Worm (Caenorhabditis elegans) whole organism, young adult: ENCODE data around the gene E02H1.1.

ENCODE experiments used
- C17E4.6 ChIP-seq: fragments of 200-800 bp; sonication (Bioruptor generic); IDR thresholded peaks from 2 replicates; pipeline ENCODE4 v1.3.6; 2022; ENCODE audit warnings: missing genetic modification reagents, missing genetic modification characterization, missing compliant biosample characterization
- F23B12.7 ChIP-seq: sonication (generic microtip); optimal IDR thresholded peaks from 2 replicates; lab custom pipeline; 2017; ENCODE audit warnings: missing genetic modification characterization, mild to moderate bottlenecking, missing compliant biosample characterization, antibody characterized with exemption, moderate library complexity; ENCODE audit not compliant: insufficient read depth
- F33H1.4 ChIP-seq: fragments of 200-800 bp; sonication (Bioruptor generic); IDR thresholded peaks from 2 replicates; pipeline ENCODE4 v1.3.6; 2022; ENCODE audit warnings: missing genetic modification reagents, missing genetic modification characterization, missing compliant biosample characterization
- F39B2.1 ChIP-seq: fragments of 200-800 bp; sonication (Bioruptor generic); IDR thresholded peaks from 2 replicates; pipeline ENCODE4 v1.3.6; 2022; ENCODE audit warnings: missing genetic modification reagents, missing genetic modification characterization, missing compliant biosample characterization
- F49E8.2 ChIP-seq: sonication (generic microtip); optimal IDR thresholded peaks from 3 replicates; lab custom pipeline; 2017; ENCODE audit warnings: missing genetic modification characterization, mild to moderate bottlenecking, missing compliant biosample characterization, antibody characterized with exemption, moderate library complexity; ENCODE audit not compliant: insufficient read depth
- F57A8.1 ChIP-seq: fragments of 200-800 bp; sonication (Bioruptor generic); optimal IDR thresholded peaks from 2 replicates; lab custom pipeline; 2018; ENCODE audit warnings: mild to moderate bottlenecking, missing genetic modification characterization, moderate library complexity, missing compliant biosample characterization
- K11D2.4 ChIP-seq: fragments of 200-800 bp; sonication (Bioruptor generic); IDR thresholded peaks from 2 replicates; pipeline ENCODE4 v1.3.6; 2022; ENCODE audit warnings: missing genetic modification reagents, missing genetic modification characterization, missing compliant biosample characterization
- K12H6.12 ChIP-seq: fragments of 200-800 bp; sonication (Bioruptor generic); optimal IDR thresholded peaks from 2 replicates; lab custom pipeline; 2018; ENCODE audit warnings: mild to moderate bottlenecking, missing genetic modification characterization, missing compliant biosample characterization
- T07F8.4 ChIP-seq: sonication (generic microtip); optimal IDR thresholded peaks from 2 replicates; lab custom pipeline; 2016; ENCODE audit warnings: mild to moderate bottlenecking, missing genetic modification characterization, moderate library complexity, missing compliant biosample characterization
- T26A5.8 ChIP-seq: sonication (generic microtip); optimal IDR thresholded peaks from 2 replicates; lab custom pipeline; 2016; ENCODE audit warnings: missing genetic modification characterization, missing compliant biosample characterization
- Y56A3A.18 ChIP-seq: fragments of 200-800 bp; sonication (Bioruptor generic); IDR thresholded peaks from 2 replicates; pipeline ENCODE4 v1.3.6; 2022; ENCODE audit warnings: missing genetic modification reagents, missing genetic modification characterization, missing compliant biosample characterization
- akir-1 ChIP-seq: fragments of 200-800 bp; sonication (Bioruptor generic); optimal IDR thresholded peaks from 2 replicates; lab custom pipeline; 2018; ENCODE audit warnings: mild to moderate bottlenecking, missing genetic modification characterization, moderate library complexity, missing compliant biosample characterization
- attf-5 ChIP-seq: fragments of 200-800 bp; sonication (Bioruptor generic); optimal IDR thresholded peaks from 2 replicates; lab custom pipeline; 2018; ENCODE audit warnings: mild to moderate bottlenecking, missing genetic modification characterization, missing compliant biosample characterization
- bed-1 ChIP-seq: fragments of 200-800 bp; sonication (Bioruptor generic); IDR thresholded peaks from 2 replicates; pipeline ENCODE4 v1.3.6; 2022; ENCODE audit warnings: missing genetic modification reagents, missing genetic modification characterization, missing compliant biosample characterization
- bed-2 ChIP-seq: fragments of 200-800 bp; sonication (Bioruptor generic); IDR thresholded peaks from 2 replicates; pipeline ENCODE4 v1.3.6; 2022; ENCODE audit warnings: missing genetic modification reagents, missing genetic modification characterization, missing compliant biosample characterization
- cebp-1 ChIP-seq, 2 experiments: fragments of 200-800 bp in 1 of 2; sonication (Bioruptor generic) in 1 of 2; sonication (generic microtip) in 1 of 2; IDR thresholded peaks in 1 of 2; optimal IDR thresholded peaks in 1 of 2; 2 replicates each; pipeline versions ENCODE4 v1.3.6 to Lab custom; 2017 to 2022; ENCODE audit warnings: missing compliant biosample characterization in 2 of 2, missing genetic modification characterization in 2 of 2, mild to moderate bottlenecking in 1 of 2, missing genetic modification reagents in 1 of 2, moderate library complexity in 1 of 2
- ceh-100 ChIP-seq: fragments of 200-800 bp; sonication (Bioruptor generic); IDR thresholded peaks from 2 replicates; pipeline ENCODE4 v1.3.6; 2022; ENCODE audit warnings: missing genetic modification reagents, missing genetic modification characterization, missing compliant biosample characterization
- ceh-91 ChIP-seq: fragments of 200-800 bp; sonication (Bioruptor generic); IDR thresholded peaks from 2 replicates; pipeline ENCODE4 v1.3.6; 2022; ENCODE audit warnings: missing genetic modification reagents, missing genetic modification characterization, missing compliant biosample characterization
- dox-1 ChIP-seq: fragments of 200-800 bp; sonication (Bioruptor generic); IDR thresholded peaks from 2 replicates; pipeline ENCODE4 v1.3.6; 2022; ENCODE audit warnings: missing genetic modification reagents, missing genetic modification characterization, missing compliant biosample characterization
- dpff-1 ChIP-seq: sonication (generic microtip); optimal IDR thresholded peaks from 2 replicates; lab custom pipeline; 2017; ENCODE audit warnings: mild to moderate bottlenecking, missing genetic modification characterization, missing compliant biosample characterization
- ekl-4 ChIP-seq: fragments of 200-800 bp; sonication (Bioruptor generic); IDR thresholded peaks from 2 replicates; pipeline ENCODE4 v1.3.6; 2022; ENCODE audit warnings: missing genetic modification reagents, missing genetic modification characterization, missing compliant biosample characterization
- ets-4 ChIP-seq: fragments of 200-800 bp; sonication (Bioruptor generic); optimal IDR thresholded peaks from 2 replicates; lab custom pipeline; 2018; ENCODE audit warnings: mild to moderate bottlenecking, missing genetic modification characterization, missing compliant biosample characterization
- him-1 ChIP-seq: sonication (generic microtip); optimal IDR thresholded peaks from 2 replicates; lab custom pipeline; 2016; ENCODE audit warnings: missing genotype, missing genetic modification reagents, missing genetic modification characterization, missing compliant biosample characterization
- hmg-1.2 ChIP-seq: fragments of 200-800 bp; sonication (Bioruptor generic); IDR thresholded peaks from 2 replicates; pipeline ENCODE4 v1.3.6; 2022; ENCODE audit warnings: missing genetic modification reagents, missing genetic modification characterization, missing compliant biosample characterization
- hrde-1 ChIP-seq: sonication (generic microtip); optimal IDR thresholded peaks from 2 replicates; lab custom pipeline; 2016; ENCODE audit warnings: missing genetic modification characterization, mild to moderate bottlenecking, missing compliant biosample characterization, moderate library complexity, missing genotype, missing genetic modification reagents, borderline replicate concordance
- hsf-1 ChIP-seq: fragments of 200-800 bp; sonication (Bioruptor generic); IDR thresholded peaks from 2 replicates; pipeline ENCODE4 v1.3.6; 2022; ENCODE audit warnings: missing genetic modification reagents, missing genetic modification characterization, missing compliant biosample characterization
- let-526 ChIP-seq: fragments of 200-800 bp; sonication (Bioruptor generic); IDR thresholded peaks from 2 replicates; pipeline ENCODE4 v1.3.6; 2022; ENCODE audit warnings: missing genetic modification reagents, missing genetic modification characterization, missing compliant biosample characterization
- let-607 ChIP-seq, 2 experiments: fragments of 200-800 bp in 1 of 2; sonication (Bioruptor generic) in 1 of 2; sonication (generic microtip) in 1 of 2; optimal IDR thresholded peaks; 2 replicates each; lab custom pipeline; 2016 to 2018; ENCODE audit warnings: mild to moderate bottlenecking in 2 of 2, missing compliant biosample characterization in 2 of 2, missing genetic modification characterization in 2 of 2, moderate library complexity in 2 of 2, missing genotype in 1 of 2
- lin-26 ChIP-seq: fragments of 200-800 bp; sonication (Bioruptor generic); IDR thresholded peaks from 2 replicates; pipeline ENCODE4 v1.3.6; 2022; ENCODE audit warnings: missing genetic modification reagents, missing genetic modification characterization, missing compliant biosample characterization
- lin-40 ChIP-seq: sonication (generic microtip); optimal IDR thresholded peaks from 2 replicates; lab custom pipeline; 2016; ENCODE audit warnings: missing genetic modification characterization, mild to moderate bottlenecking, missing compliant biosample characterization, missing genotype, missing genetic modification reagents
- mcd-1 ChIP-seq: fragments of 200-800 bp; sonication (Bioruptor generic); IDR thresholded peaks from 2 replicates; pipeline ENCODE4 v1.3.6; 2022; ENCODE audit warnings: missing genetic modification reagents, missing genetic modification characterization, missing compliant biosample characterization
- mel-28 ChIP-seq: sonication (generic microtip); optimal IDR thresholded peaks from 2 replicates; lab custom pipeline; 2016; ENCODE audit warnings: borderline replicate concordance, mild to moderate bottlenecking, missing genetic modification characterization, missing compliant biosample characterization
- mes-4 ChIP-seq: sonication (generic microtip); optimal IDR thresholded peaks from 2 replicates; lab custom pipeline; 2016; ENCODE audit warnings: missing genotype, missing genetic modification characterization, missing compliant biosample characterization
- mxl-1 ChIP-seq: sonication (generic microtip); optimal IDR thresholded peaks from 2 replicates; lab custom pipeline; 2016; ENCODE audit warnings: missing genetic modification characterization, missing compliant biosample characterization
- nhr-120 ChIP-seq: fragments of 200-800 bp; sonication (Bioruptor generic); IDR thresholded peaks from 2 replicates; pipeline ENCODE4 v1.3.6; 2022; ENCODE audit warnings: missing genetic modification characterization, missing compliant biosample characterization
- nhr-80 ChIP-seq: sonication (generic microtip); optimal IDR thresholded peaks from 2 replicates; lab custom pipeline; 2016; ENCODE audit warnings: missing genetic modification characterization, missing compliant biosample characterization
- nhr-90 ChIP-seq: sonication (generic microtip); optimal IDR thresholded peaks from 2 replicates; lab custom pipeline; 2016; ENCODE audit warnings: missing genotype, mild to moderate bottlenecking, missing genetic modification characterization, missing compliant biosample characterization
- pbrm-1 ChIP-seq: fragments of 200-800 bp; sonication (Bioruptor generic); IDR thresholded peaks from 2 replicates; pipeline ENCODE4 v1.3.6; 2022; ENCODE audit warnings: missing genetic modification reagents, missing genetic modification characterization, missing compliant biosample characterization
- snpc-1.1 ChIP-seq: sonication (generic microtip); optimal IDR thresholded peaks from 2 replicates; lab custom pipeline; 2017; ENCODE audit warnings: missing genetic modification characterization, mild to moderate bottlenecking, missing compliant biosample characterization, antibody characterized with exemption, moderate library complexity, missing genotype, missing genetic modification reagents; ENCODE audit not compliant: insufficient read depth
- tlf-1 ChIP-seq: fragments of 200-800 bp; sonication (Bioruptor generic); optimal IDR thresholded peaks from 2 replicates; lab custom pipeline; 2018; ENCODE audit warnings: mild to moderate bottlenecking, missing genetic modification characterization, missing compliant biosample characterization
- unc-130 ChIP-seq: sonication (generic microtip); optimal IDR thresholded peaks from 2 replicates; lab custom pipeline; 2016; ENCODE audit warnings: missing genetic modification reagents, missing genetic modification characterization, missing compliant biosample characterization
- xnd-1 ChIP-seq: sonication (generic microtip); optimal IDR thresholded peaks from 2 replicates; lab custom pipeline; 2016; ENCODE audit warnings: missing genotype, missing genetic modification reagents, missing genetic modification characterization, missing compliant biosample characterization
- zim-3 ChIP-seq: sonication (generic microtip); optimal IDR thresholded peaks from 2 replicates; lab custom pipeline; 2017; ENCODE audit warnings: mild to moderate bottlenecking, missing genetic modification characterization, moderate library complexity, missing compliant biosample characterization
- ztf-25 ChIP-seq: fragments of 200-800 bp; sonication (Bioruptor generic); IDR thresholded peaks from 2 replicates; pipeline ENCODE4 v1.3.6; 2022; ENCODE audit warnings: missing genetic modification reagents, missing genetic modification characterization, missing compliant biosample characterization
- ztf-28 ChIP-seq: fragments of 200-800 bp; sonication (Bioruptor generic); IDR thresholded peaks from 2 replicates; pipeline ENCODE4 v1.3.6; 2022; ENCODE audit warnings: missing genetic modification reagents, missing genetic modification characterization, missing compliant biosample characterization

E02H1.1 gene

DNA sequence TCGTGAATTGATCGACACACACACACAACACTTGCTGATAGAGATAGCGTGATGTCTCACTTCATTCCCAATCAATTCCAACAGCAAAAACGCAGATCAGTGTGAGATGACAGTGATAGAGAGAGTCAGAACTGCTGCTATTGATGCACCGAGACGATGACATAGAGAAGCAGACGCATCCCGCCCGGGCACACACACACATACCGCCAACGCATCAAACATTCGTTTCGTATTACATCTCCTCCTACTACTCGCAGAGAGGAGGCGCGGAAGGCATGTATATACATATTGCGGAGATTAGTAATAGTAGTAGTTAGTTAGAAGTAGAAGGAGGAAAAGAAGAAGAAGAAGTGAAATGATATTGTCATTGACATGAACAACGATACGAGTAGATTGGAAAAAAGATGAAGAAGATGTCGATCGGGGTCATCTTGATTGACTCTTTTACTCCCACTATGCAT lies 28.5 kb upstream of the E02H1.1 start (continued):
- TF ChIP-seq mcd-1 (GFP tag; lab: Robert Waterston, UW) (peak; percentile 35; the same call in 1 of the 2 replicates), akir-1 (no peak), F39B2.1 (GFP tag; lab: Robert Waterston, UW) (no peak), ceh-91 (no peak), snpc-1.1 (tag; lab: Kevin White, UChicago) (no peak), let-526 (GFP tag; lab: Robert Waterston, UW) (no peak), let-607 (tag; optimal IDR thresholded peaks at IDR 0.05; lab: Kevin White, UChicago) (peak; percentile 80 to 94), T26A5.8 (no peak), mel-28 (tag; lab: Kevin White, UChicago) (no peak), bed-1 (GFP tag; lab: Robert Waterston, UW) (no peak), Y56A3A.18 (GFP tag; lab: Robert Waterston, UW) (0 out of 2 replicates have a peak, but pooled peaks have one; percentile 36), ceh-100 (GFP tag; lab: Robert Waterston, UW) (no peak), hsf-1 (GFP tag; lab: Robert Waterston, UW) (no peak), F49E8.2 (tag; lab: Kevin White, UChicago) (no peak), nhr-80 (tag; lab: Kevin White, UChicago) (peak; percentile 92), mxl-1 (tag; lab: Kevin White, UChicago) (no peak), ztf-28 (GFP tag; lab: Robert Waterston, UW) (no peak), K11D2.4 (GFP tag; lab: Robert Waterston, UW) (peak; percentile 19; the same call in 1 of the 2 replicates), tlf-1 (GFP tag; lab: Kevin White, UChicago) (no peak), ztf-25 (no peak), unc-130 (GFP tag; lab: Kevin White, UChicago) (no peak), pbrm-1 (GFP tag; lab: Robert Waterston, UW) (no peak), F57A8.1 (GFP tag; lab: Kevin White, UChicago) (no peak), K12H6.12 (tag; lab: Kevin White, UChicago) (peak; percentile 25), dpff-1 (no peak), nhr-120 (GFP tag; lab: Robert Waterston, UW) (no peak), ets-4 (peak; percentile 94), bed-2 (GFP tag; lab: Robert Waterston, UW) (no peak), C17E4.6 (GFP tag; lab: Robert Waterston, UW) (no peak), F23B12.7 (tag; lab: Kevin White, UChicago) (no peak), T07F8.4 (no peak), ekl-4 (GFP tag; lab: Robert Waterston, UW) (no peak), F33H1.4 (GFP tag; lab: Robert Waterston, UW) (no peak), cebp-1 (GFP tag; IDR thresholded peaks at IDR 0.05; lab: Robert Waterston, UW) (no peak), cebp-1 (tag; optimal IDR thresholded peaks at IDR 0.05; lab: Kevin White, UChicago) (peak; percentile 44), lin-26 (GFP tag; lab: Robert Waterston, UW) (no peak), xnd-1 (tag; lab: Kevin White, UChicago) (no peak), zim-3 (peak; percentile 15), lin-40 (tag; lab: Kevin White, UChicago) (no peak), mes-4 (tag; lab: Kevin White, UChicago) (no peak), hmg-1.2 (GFP tag; lab: Robert Waterston, UW) (no peak; the same call in 1 of the 2 replicates), nhr-90 (peak; percentile 50), attf-5 (GFP tag; lab: Kevin White, UChicago) (peak; percentile 50), hrde-1 (tag; lab: Kevin White, UChicago) (no peak), him-1 (no peak), dox-1 (GFP tag; lab: Robert Waterston, UW) (peak; percentile 49; the same call in 1 of the 2 replicates)
